Worm (Caenorhabditis elegans) whole organism, midembryonic: Measurements from ENCODE around the gene ant-1.3.

Experiments used
- flt-1 ChIP-seq: fragments of 200-800 bp; sonication (Bioruptor generic); IDR thresholded peaks from 2 replicates; pipeline ENCODE4 v1.3.6; 2022; ENCODE audit warnings: missing genetic modification characterization, missing compliant biosample characterization
- med-1 ChIP-seq: sonication (generic microtip); optimal IDR thresholded peaks from 2 replicates; lab custom pipeline; 2017; ENCODE audit warnings: missing genetic modification characterization, mild to moderate bottlenecking, missing compliant biosample characterization, antibody characterized with exemption, missing genetic modification reagents; ENCODE audit not compliant: insufficient read depth

ce11 chrIV:9742883-9743282 lies 33.8 kb upstream of the ant-1.3 start, which contains the start of gene C28D4.7:
- no peak for TF ChIP-seq med-1 (GFP tag; lab: Kevin White, UChicago)
- no peak for TF ChIP-seq flt-1 (GFP tag; lab: Robert Waterston, UW)
